Worm (Caenorhabditis elegans) whole organism, early embryonic: ENCODE data around the gene W06G6.15.
A peak's percentile ranks its signal among the peaks of the same experiment; 100 is the strongest.

Source experiments
- B0310.2 ChIP-seq: sonication (generic microtip); optimal IDR thresholded peaks from 2 replicates; lab custom pipeline; 2016; ENCODE audit warnings: mild to moderate bottlenecking, missing genetic modification characterization, missing compliant biosample characterization
- F13C5.2 ChIP-seq: sonication (generic microtip); optimal IDR thresholded peaks from 2 replicates; lab custom pipeline; 2017; ENCODE audit warnings: mild to moderate bottlenecking, missing genetic modification characterization, inconsistent platforms, missing compliant biosample characterization
- aly-1 ChIP-seq: sonication (generic microtip); optimal IDR thresholded peaks from 2 replicates; lab custom pipeline; 2016; ENCODE audit warnings: missing genetic modification characterization, missing compliant biosample characterization
- ama-1 ChIP-seq: fragments of 150-350 bp; optimal IDR thresholded peaks from 2 replicates; lab custom pipeline; 2014
- ceh-13 ChIP-seq: fragments of 200-800 bp; sonication (Bioruptor generic); optimal IDR thresholded peaks from 2 replicates; lab custom pipeline; 2018; ENCODE audit warnings: mild to moderate bottlenecking, missing genetic modification characterization, missing compliant biosample characterization
- ceh-36 ChIP-seq: sonication (generic microtip); optimal IDR thresholded peaks from 2 replicates; lab custom pipeline; 2016; ENCODE audit warnings: missing genetic modification characterization, inconsistent platforms, missing compliant biosample characterization
- ets-7 ChIP-seq: sonication (generic microtip); optimal IDR thresholded peaks from 2 replicates; lab custom pipeline; 2016; ENCODE audit warnings: missing genotype, missing genetic modification characterization, missing compliant biosample characterization
- flt-1 ChIP-seq: fragments of 200-800 bp; sonication (Bioruptor generic); IDR thresholded peaks from 2 replicates; pipeline ENCODE4 v1.3.6; 2022; ENCODE audit warnings: missing genetic modification characterization, missing compliant biosample characterization
- hmbx-1 ChIP-seq: sonication (generic microtip); optimal IDR thresholded peaks from 2 replicates; lab custom pipeline; 2016; ENCODE audit warnings: mild to moderate bottlenecking, missing genetic modification characterization, missing compliant biosample characterization
- hmg-4 ChIP-seq: fragments of 200-800 bp; sonication (Bioruptor generic); optimal IDR thresholded peaks from 2 replicates; lab custom pipeline; 2018; ENCODE audit warnings: mild to moderate bottlenecking, missing genetic modification characterization, missing compliant biosample characterization
- hnd-1 ChIP-seq: sonication (generic microtip); optimal IDR thresholded peaks from 2 replicates; lab custom pipeline; 2016; ENCODE audit warnings: missing genetic modification characterization, missing compliant biosample characterization
- pes-1 ChIP-seq: fragments of 200-800 bp; sonication (Bioruptor generic); IDR thresholded peaks from 2 replicates; pipeline ENCODE4 v1.3.6; 2022; ENCODE audit warnings: missing genetic modification reagents, missing genetic modification characterization, missing compliant biosample characterization
- scrt-1 ChIP-seq: fragments of 200-800 bp; sonication (Bioruptor generic); IDR thresholded peaks from 2 replicates; pipeline ENCODE4 v1.3.6; 2022; ENCODE audit warnings: missing genetic modification characterization, missing compliant biosample characterization
- sea-1 ChIP-seq: fragments of 200-800 bp; sonication (Bioruptor generic); conservative IDR thresholded peaks from 2 replicates; pipeline ENCODE4 v1.3.6; 2022; ENCODE audit warnings: missing genetic modification characterization, missing compliant biosample characterization
- tbx-11 ChIP-seq: fragments of 200-800 bp; sonication (Bioruptor generic); IDR thresholded peaks from 2 replicates; pipeline ENCODE4 v1.3.6; 2022; ENCODE audit warnings: missing genetic modification characterization, missing compliant biosample characterization
- tbx-37 ChIP-seq: fragments of 200-800 bp; sonication (Bioruptor generic); conservative IDR thresholded peaks from 2 replicates; pipeline ENCODE4 v1.3.6; 2022; ENCODE audit warnings: missing genetic modification reagents, missing genetic modification characterization, missing compliant biosample characterization
- tra-4 ChIP-seq: sonication (generic microtip); optimal IDR thresholded peaks from 2 replicates; lab custom pipeline; 2017; ENCODE audit warnings: missing genetic modification characterization, missing compliant biosample characterization

The W06G6.15 gene

ce11 chrV:16693732-16694131, 39.4 kb downstream of the W06G6.15 start, which contains the start of gene srw-42:
srw-42 (minus strand) TSS chrV:16693832.
- no peak for TF ChIP-seq flt-1
- no peak for TF ChIP-seq ceh-13 (GFP tag; lab: Kevin White, UChicago)
- no peak for TF ChIP-seq ets-7
- no peak for TF ChIP-seq hmg-4 (GFP tag; lab: Kevin White, UChicago)
- TF ChIP-seq pes-1 (GFP tag; lab: Robert Waterston, UW), result no peak
- no peak for TF ChIP-seq scrt-1
- no peak for TF ChIP-seq aly-1 (tag; lab: Kevin White, UChicago)
- TF ChIP-seq tbx-11, result no peak

ce11 chrV:16694538-16694937, 40.2 kb downstream of the W06G6.15 start, which contains the start of gene srz-101:
srz-101 (plus strand) TSS chrV:16694838.
- no peak for TF ChIP-seq tra-4 (tag; lab: Kevin White, UChicago)
- TF ChIP-seq ceh-13 (GFP tag; lab: Kevin White, UChicago), result no peak
- TF ChIP-seq hnd-1, result no peak
- TF ChIP-seq tbx-37, result no peak
- TF ChIP-seq scrt-1, result no peak
- no peak for TF ChIP-seq ceh-36 (tag; lab: Kevin White, UChicago)
- TF ChIP-seq ets-7, result no peak
- no peak for TF ChIP-seq tbx-11

- no peak for TF ChIP-seq tbx-37
- no peak for TF ChIP-seq tbx-11
- no peak for TF ChIP-seq scrt-1
- TF ChIP-seq sea-1 (GFP tag; lab: Robert Waterston, UW), result no peak
- no peak for TF ChIP-seq flt-1
- TF ChIP-seq B0310.2, result no peak
These were observed 41.2 kb downstream of the W06G6.15 start for ce11 chrV:16695499-16695898.

ce11 chrV:16697178-16697577, 42.8 kb downstream of the W06G6.15 start, which contains the start of gene srw-41:
srw-41 (plus strand) TSS chrV:16697478.
- no peak for TF ChIP-seq ceh-36 (tag; lab: Kevin White, UChicago)
- no peak for TF ChIP-seq flt-1
- TF ChIP-seq hnd-1, result no peak
- TF ChIP-seq sea-1 (GFP tag; lab: Robert Waterston, UW), result no peak
- TF ChIP-seq ama-1 (lab: Kevin White, UChicago), result no peak
- TF ChIP-seq pes-1 (GFP tag; lab: Robert Waterston, UW), result no peak
- TF ChIP-seq hmg-4 (GFP tag; lab: Kevin White, UChicago), result no peak
- no peak for TF ChIP-seq ceh-13 (GFP tag; lab: Kevin White, UChicago)
- TF ChIP-seq hmbx-1, result no peak
- TF ChIP-seq scrt-1, result no peak
- no peak for TF ChIP-seq tra-4 (tag; lab: Kevin White, UChicago)
- TF ChIP-seq B0310.2, result no peak
- no peak for TF ChIP-seq F13C5.2
- TF ChIP-seq tbx-11, result no peak
- no peak for TF ChIP-seq ets-7
- no peak for TF ChIP-seq aly-1 (tag; lab: Kevin White, UChicago)
- TF ChIP-seq tbx-37, result no peak

- TF ChIP-seq hmbx-1 (peak; percentile 71), hmg-4 (GFP tag; lab: Kevin White, UChicago) (no peak), hnd-1 (peak; percentile 63), tbx-11 (peak; percentile 68), ceh-36 (tag; lab: Kevin White, UChicago) (peak; percentile 51)
These were observed 45.5 kb downstream of the W06G6.15 start, which contains the start of gene Y70C5C.1 for ce11 chrV:16699752-16700259. Y70C5C.1 (plus strand) TSS chrV:16700209.

- TF ChIP-seq tra-4 (tag; lab: Kevin White, UChicago) (no peak), pes-1 (GFP tag; lab: Robert Waterston, UW) (no peak), scrt-1 (no peak), hmbx-1 (no peak), ets-7 (no peak), hnd-1 (no peak), ama-1 (lab: Kevin White, UChicago) (no peak), sea-1 (GFP tag; lab: Robert Waterston, UW) (no peak), F13C5.2 (no peak), ceh-36 (tag; lab: Kevin White, UChicago) (no peak), aly-1 (tag; lab: Kevin White, UChicago) (no peak)
These were observed 52.2 kb downstream of the W06G6.15 start, which contains the start of gene clec-9 for ce11 chrV:16706549-16706948. clec-9 (minus strand) TSS chrV:16706649.
